Worm (Caenorhabditis elegans) whole organism, L4 larva: ENCODE data around the gene tmem-258.

Experiments used
- D1046.2 ChIP-seq: fragments of 200-800 bp; sonication (Bioruptor generic); IDR thresholded peaks from 2 replicates; pipeline ENCODE4 v1.3.6; 2022; ENCODE audit warnings: missing genetic modification characterization, missing compliant biosample characterization
- Y105C5A.15 ChIP-seq: fragments of 200-800 bp; sonication (Bioruptor generic); IDR thresholded peaks from 2 replicates; pipeline ENCODE4 v1.3.6; 2022; ENCODE audit warnings: missing genetic modification characterization, missing compliant biosample characterization
- ZK546.5 ChIP-seq, 2 experiments: sonication (generic microtip); optimal IDR thresholded peaks; 2 replicates each; lab custom pipeline; 2017; ENCODE audit warnings: missing biosample characterization in 2 of 2, missing genetic modification characterization in 2 of 2
- arid-1 ChIP-seq: fragments of 200-800 bp; sonication (Bioruptor generic); conservative IDR thresholded peaks from 2 replicates; pipeline ENCODE4 v1.3.6; 2022; ENCODE audit warnings: missing genetic modification reagents, missing genetic modification characterization, missing compliant biosample characterization
- ceh-28 ChIP-seq: fragments of 150-350 bp; optimal IDR thresholded peaks from 2 replicates; lab custom pipeline; 2014; ENCODE audit warnings: missing biosample characterization, missing genetic modification reagents, missing genetic modification characterization
- ceh-44 ChIP-seq: fragments of 200-800 bp; sonication (Bioruptor generic); IDR thresholded peaks from 2 replicates; pipeline ENCODE4 v1.3.6; 2022; ENCODE audit warnings: missing genetic modification reagents, missing genetic modification characterization, missing compliant biosample characterization
- ceh-82 ChIP-seq: sonication (generic microtip); optimal IDR thresholded peaks from 2 replicates; lab custom pipeline; 2017; ENCODE audit warnings: missing biosample characterization, missing genetic modification characterization
- ces-1 ChIP-seq: fragments of 150-350 bp; sonication (generic microtip); optimal IDR thresholded peaks from 4 replicates; lab custom pipeline; 2014; ENCODE audit warnings: missing biosample characterization, missing genetic modification reagents, missing genetic modification characterization
- daf-16 ChIP-seq, 3 experiments: sonication (generic microtip); optimal IDR thresholded peaks; 2 replicates each; lab custom pipeline; 2016 to 2017; ENCODE audit warnings: missing genetic modification characterization in 3 of 3, missing genetic modification reagents in 3 of 3, mild to moderate bottlenecking in 2 of 3, missing compliant biosample characterization in 2 of 3, missing biosample characterization in 1 of 3, moderate library complexity in 1 of 3
- daf-19 ChIP-seq: fragments of 200-800 bp; sonication (Bioruptor generic); conservative IDR thresholded peaks from 2 replicates; pipeline ENCODE4 v1.3.6; 2022; ENCODE audit warnings: missing genetic modification characterization, missing compliant biosample characterization
- dmd-9 ChIP-seq: fragments of 200-800 bp; sonication (Bioruptor generic); IDR thresholded peaks from 2 replicates; pipeline ENCODE4 v1.3.6; 2022; ENCODE audit warnings: missing genetic modification reagents, missing genetic modification characterization, missing compliant biosample characterization
- duxl-1 ChIP-seq: sonication (generic microtip); optimal IDR thresholded peaks from 2 replicates; lab custom pipeline; 2016; ENCODE audit warnings: mild to moderate bottlenecking, missing genetic modification characterization, moderate library complexity, missing compliant biosample characterization; ENCODE audit not compliant: poor library complexity
- dve-1 ChIP-seq: sonication (generic microtip); optimal IDR thresholded peaks from 2 replicates; lab custom pipeline; 2017; ENCODE audit warnings: antibody characterized with exemption, mild to moderate bottlenecking, missing genetic modification characterization, missing compliant biosample characterization; ENCODE audit not compliant: insufficient read depth
- egl-43 ChIP-seq: fragments of 200-800 bp; sonication (Bioruptor generic); IDR thresholded peaks from 2 replicates; pipeline ENCODE4 v1.3.6; 2022; ENCODE audit warnings: missing genetic modification reagents, missing genetic modification characterization, missing compliant biosample characterization
- gei-8 ChIP-seq: fragments of 200-800 bp; sonication (Bioruptor generic); optimal IDR thresholded peaks from 2 replicates; lab custom pipeline; 2018; ENCODE audit warnings: mild to moderate bottlenecking, missing genetic modification characterization, missing compliant biosample characterization
- hlh-11 ChIP-seq: fragments of 200-800 bp; sonication (Bioruptor generic); optimal IDR thresholded peaks from 2 replicates; lab custom pipeline; 2018; ENCODE audit warnings: mild to moderate bottlenecking, missing genetic modification characterization, missing compliant biosample characterization
- hlh-30 ChIP-seq: sonication (generic microtip); optimal IDR thresholded peaks from 2 replicates; lab custom pipeline; 2017; ENCODE audit warnings: antibody characterized with exemption, mild to moderate bottlenecking, missing genetic modification characterization, missing compliant biosample characterization; ENCODE audit not compliant: insufficient read depth
- jun-1 ChIP-seq: fragments of 150-350 bp; optimal IDR thresholded peaks from 2 replicates; lab custom pipeline; 2014; ENCODE audit warnings: missing biosample characterization, missing genetic modification reagents, missing genetic modification characterization
- lin-38 ChIP-seq: fragments of 200-800 bp; sonication (Bioruptor generic); IDR thresholded peaks from 2 replicates; pipeline ENCODE4 v1.3.6; 2022; ENCODE audit warnings: missing genetic modification reagents, missing genetic modification characterization, missing compliant biosample characterization
- lin-39 ChIP-seq: fragments of 150-350 bp; optimal IDR thresholded peaks from 2 replicates; lab custom pipeline; 2014; ENCODE audit warnings: missing biosample characterization, missing genetic modification reagents, missing genetic modification characterization
- lir-3 ChIP-seq: sonication (generic microtip); optimal IDR thresholded peaks from 2 replicates; lab custom pipeline; 2016; ENCODE audit warnings: mild to moderate bottlenecking, missing genetic modification characterization, missing compliant biosample characterization
- lsy-2 ChIP-seq, 2 experiments: fragments of 150-350 bp in 1 of 2; sonication (generic microtip) in 1 of 2; optimal IDR thresholded peaks; 2 replicates each; lab custom pipeline; 2014 to 2017; ENCODE audit warnings: missing biosample characterization in 2 of 2, missing genetic modification characterization in 2 of 2
- madf-9 ChIP-seq: fragments of 200-800 bp; sonication (Bioruptor generic); conservative IDR thresholded peaks from 2 replicates; pipeline ENCODE4 v1.3.6; 2022; ENCODE audit warnings: missing genetic modification reagents, missing genetic modification characterization, missing compliant biosample characterization
- mdl-1 ChIP-seq, 2 experiments: fragments of 150-350 bp in 1 of 2; sonication (generic microtip) in 1 of 2; optimal IDR thresholded peaks; 2 replicates each; lab custom pipeline; 2014 to 2017; ENCODE audit warnings: missing biosample characterization in 2 of 2, missing genetic modification characterization in 2 of 2
- mep-1 ChIP-seq: fragments of 150-350 bp; sonication (generic microtip); optimal IDR thresholded peaks from 3 replicates; lab custom pipeline; 2014; ENCODE audit warnings: missing biosample characterization, missing genetic modification characterization
- mes-2 ChIP-seq: sonication (generic microtip); optimal IDR thresholded peaks from 2 replicates; lab custom pipeline; 2016; ENCODE audit warnings: missing genotype, mild to moderate bottlenecking, missing genetic modification characterization, missing compliant biosample characterization; ENCODE audit not compliant: poor library complexity, severe bottlenecking
- mxl-2 ChIP-seq: fragments of 200-800 bp; sonication (Bioruptor generic); conservative IDR thresholded peaks from 2 replicates; pipeline ENCODE4 v1.3.6; 2022; ENCODE audit warnings: missing genetic modification reagents, missing genetic modification characterization, missing compliant biosample characterization
- nhr-102 ChIP-seq: sonication (generic microtip); optimal IDR thresholded peaks from 2 replicates; lab custom pipeline; 2016; ENCODE audit warnings: mild to moderate bottlenecking, missing genetic modification characterization, moderate library complexity, missing compliant biosample characterization
- nhr-11 ChIP-seq: fragments of 150-350 bp; optimal IDR thresholded peaks from 2 replicates; lab custom pipeline; 2014; ENCODE audit warnings: missing biosample characterization, missing genetic modification characterization
- nhr-111 ChIP-seq: fragments of 200-800 bp; sonication (Bioruptor generic); optimal IDR thresholded peaks from 2 replicates; lab custom pipeline; 2018; ENCODE audit warnings: mild to moderate bottlenecking, missing genetic modification characterization, missing compliant biosample characterization
- nhr-28 ChIP-seq: fragments of 150-350 bp; optimal IDR thresholded peaks from 2 replicates; lab custom pipeline; 2014; ENCODE audit warnings: missing biosample characterization, missing genetic modification characterization
- nhr-41 ChIP-seq: fragments of 200-800 bp; sonication (Bioruptor generic); IDR thresholded peaks from 2 replicates; pipeline ENCODE4 v1.3.6; 2022; ENCODE audit warnings: missing genetic modification reagents, missing genetic modification characterization, missing compliant biosample characterization
- nhr-42 ChIP-seq: fragments of 200-800 bp; sonication (Bioruptor generic); IDR thresholded peaks from 2 replicates; pipeline ENCODE4 v1.3.6; 2022; ENCODE audit warnings: missing genetic modification characterization, missing compliant biosample characterization
- nhr-48 ChIP-seq: sonication (generic microtip); optimal IDR thresholded peaks from 2 replicates; lab custom pipeline; 2016; ENCODE audit warnings: mild to moderate bottlenecking, missing genetic modification characterization, missing compliant biosample characterization
- pha-4 ChIP-seq, 2 experiments: fragments of 150-350 bp in 1 of 2; fragments of 200-800 bp in 1 of 2; sonication (Bioruptor generic) in 1 of 2; IDR thresholded peaks in 1 of 2; optimal IDR thresholded peaks in 1 of 2; 2 replicates each; pipeline versions ENCODE4 v1.3.6 to Lab custom; 2014 to 2022; ENCODE audit warnings: missing genetic modification characterization in 2 of 2, missing genetic modification reagents in 2 of 2, missing biosample characterization in 1 of 2, missing compliant biosample characterization in 1 of 2
- php-3 ChIP-seq: fragments of 200-800 bp; sonication (Bioruptor generic); IDR thresholded peaks from 2 replicates; pipeline ENCODE4 v1.3.6; 2022; ENCODE audit warnings: missing genetic modification reagents, missing genetic modification characterization, missing compliant biosample characterization
- pqm-1 ChIP-seq: sonication (generic microtip); optimal IDR thresholded peaks from 2 replicates; lab custom pipeline; 2017; ENCODE audit warnings: missing biosample characterization, missing genetic modification characterization
- rbr-2 ChIP-seq: sonication (generic microtip); optimal IDR thresholded peaks from 2 replicates; lab custom pipeline; 2016; ENCODE audit warnings: missing genotype, missing genetic modification characterization, missing compliant biosample characterization
- spr-3 ChIP-seq: fragments of 200-800 bp; sonication (Bioruptor generic); optimal IDR thresholded peaks from 2 replicates; lab custom pipeline; 2018; ENCODE audit warnings: mild to moderate bottlenecking, missing genetic modification characterization, missing compliant biosample characterization
- tra-1 ChIP-seq: fragments of 200-800 bp; sonication (Bioruptor generic); IDR thresholded peaks from 2 replicates; pipeline ENCODE4 v1.3.6; 2022; ENCODE audit warnings: missing genetic modification reagents, missing genetic modification characterization, missing compliant biosample characterization
- unc-130 ChIP-seq: sonication (generic microtip); optimal IDR thresholded peaks from 2 replicates; lab custom pipeline; 2016; ENCODE audit warnings: missing genetic modification reagents, missing genetic modification characterization, missing compliant biosample characterization
- unc-62 ChIP-seq, 3 experiments: fragments of 150-350 bp in 1 of 3; sonication (generic microtip); optimal IDR thresholded peaks in 2 of 3; peaks in 1 of 3; 1 replicate in 1 of 3; 2 replicates in 2 of 3; lab custom pipeline; 2014 to 2017; ENCODE audit warnings: missing biosample characterization in 3 of 3, missing genetic modification characterization in 3 of 3, missing genetic modification reagents in 3 of 3, missing genotype in 1 of 3
- zfp-2 ChIP-seq: sonication (generic microtip); optimal IDR thresholded peaks from 2 replicates; lab custom pipeline; 2016; ENCODE audit warnings: mild to moderate bottlenecking, missing genetic modification characterization, missing compliant biosample characterization
- ztf-7 ChIP-seq: fragments of 150-350 bp; optimal IDR thresholded peaks from 2 replicates; lab custom pipeline; 2014; ENCODE audit warnings: missing biosample characterization, missing genetic modification characterization

tmem-258 gene

ce11 chrV:7093720-7094401 lies 30.9 kb downstream of the tmem-258 start, which contains the start of gene nhr-135 (continued):
- no peak for TF ChIP-seq arid-1 (GFP tag; lab: Robert Waterston, UW)
- TF ChIP-seq rbr-2: no peak
- TF ChIP-seq ceh-82: no peak
- TF ChIP-seq lir-3 (tag; lab: Kevin White, UChicago): no peak
- TF ChIP-seq tra-1: peak; percentile 76; the same call in 1 of the 2 replicates
- peak; percentile 89 for TF ChIP-seq nhr-48 (tag; lab: Kevin White, UChicago)
- TF ChIP-seq nhr-11 (tag; lab: Kevin White, UChicago): no peak
- TF ChIP-seq unc-130: no peak
- TF ChIP-seq gei-8: peak; percentile 4
- peak; percentile 72 for TF ChIP-seq mep-1 (tag; lab: Kevin White, UChicago)
- TF ChIP-seq madf-9 (GFP tag; lab: Robert Waterston, UW): no peak
- TF ChIP-seq lsy-2 (tag; optimal IDR thresholded peaks at IDR 0.05; lab: Kevin White, UChicago): peak in 1 of 2 experiments; percentile 46
- TF ChIP-seq dve-1 (tag; lab: Kevin White, UChicago): peak; percentile 78
- no peak for TF ChIP-seq lin-39 (tag; lab: Kevin White, UChicago)
- no peak for TF ChIP-seq daf-19 (GFP tag; lab: Robert Waterston, UW)
- no peak for TF ChIP-seq Y105C5A.15 (GFP tag; lab: Robert Waterston, UW)
- TF ChIP-seq ZK546.5 (tag; optimal IDR thresholded peaks at IDR 0.05; lab: Kevin White, UChicago): no peak
- TF ChIP-seq nhr-41 (GFP tag; lab: Robert Waterston, UW): no peak
- no peak for TF ChIP-seq egl-43 (GFP tag; lab: Robert Waterston, UW)
- no peak for TF ChIP-seq ceh-28 (tag; lab: Kevin White, UChicago)
- peak; percentile 46 for TF ChIP-seq duxl-1 (tag; lab: Kevin White, UChicago)
- no peak for TF ChIP-seq nhr-42 (GFP tag; lab: Robert Waterston, UW)
- no peak for TF ChIP-seq nhr-111 (GFP tag; lab: Kevin White, UChicago)

ce11 chrV:7095254-7095990 lies 32.4 kb downstream of the tmem-258 start:
- TF ChIP-seq jun-1 (tag; lab: Kevin White, UChicago) (no peak), dve-1 (tag; lab: Kevin White, UChicago) (peak; percentile 54), ceh-44 (GFP tag; lab: Robert Waterston, UW) (no peak), lin-38 (GFP tag; lab: Robert Waterston, UW) (no peak), pqm-1 (tag; lab: Kevin White, UChicago) (peak; percentile 84), nhr-102 (tag; lab: Kevin White, UChicago) (peak; percentile 44), lir-3 (tag; lab: Kevin White, UChicago) (no peak), D1046.2 (GFP tag; lab: Robert Waterston, UW) (no peak), mep-1 (tag; lab: Kevin White, UChicago) (peak; percentile 25), ztf-7 (no peak), mxl-2 (0 out of 2 replicates have a peak, but pooled peaks have one; percentile 44), php-3 (GFP tag; lab: Robert Waterston, UW) (0 out of 2 replicates have a peak, but pooled peaks have one; percentile 30), dmd-9 (GFP tag; lab: Robert Waterston, UW) (no peak), unc-62 (GFP tag; optimal IDR thresholded peaks at IDR 0.05 in 1 of 2; lab: Kevin White, UChicago) (peak in 1 of 2 experiments; percentile 48), unc-62 (tag; optimal IDR thresholded peaks at IDR 0.05; lab: Kevin White, UChicago) (no peak), pha-4 (GFP tag; IDR thresholded peaks at IDR 0.05; lab: Robert Waterston, UW) (no peak), pha-4 (tag; optimal IDR thresholded peaks at IDR 0.05; lab: Kevin White, UChicago) (no peak), hlh-30 (peak; percentile 2), nhr-11 (tag; lab: Kevin White, UChicago) (no peak), spr-3 (GFP tag; lab: Kevin White, UChicago) (no peak), mes-2 (tag; lab: Kevin White, UChicago) (no peak), hlh-11 (tag; lab: Kevin White, UChicago) (peak; percentile 50), mdl-1 (tag; optimal IDR thresholded peaks at IDR 0.05; lab: Kevin White, UChicago) (no peak), zfp-2 (tag; lab: Kevin White, UChicago) (no peak), daf-16 (GFP tag; optimal IDR thresholded peaks at IDR 0.05; lab: Kevin White, UChicago) (no peak), daf-16 (tag; optimal IDR thresholded peaks at IDR 0.05; lab: Kevin White, UChicago) (peak; percentile 57), nhr-28 (tag; lab: Kevin White, UChicago) (peak; percentile 91), ces-1 (no peak)
